Fruit fly (Drosophila melanogaster): ENCODE results near the gene Mst77F.

dm6 chr3L:20771891-20772646 lies 45.8 kb downstream of the Mst77F start:
- TF ChIP-seq insv (optimal IDR thresholded peaks at IDR 0.05) (no peak), h (optimal IDR thresholded peaks at IDR 0.05) (no peak), Myc (optimal IDR thresholded peaks at IDR 0.05) (no peak), psq (optimal IDR thresholded peaks at IDR 0.05) (no peak), ttk (optimal IDR thresholded peaks at IDR 0.05) (no peak)
